Fruit fly (Drosophila melanogaster): ENCODE results near the gene CG31248.
A peak's percentile ranks its signal among the peaks of the same experiment; 100 is the strongest.

Gene CG31248

DNA sequence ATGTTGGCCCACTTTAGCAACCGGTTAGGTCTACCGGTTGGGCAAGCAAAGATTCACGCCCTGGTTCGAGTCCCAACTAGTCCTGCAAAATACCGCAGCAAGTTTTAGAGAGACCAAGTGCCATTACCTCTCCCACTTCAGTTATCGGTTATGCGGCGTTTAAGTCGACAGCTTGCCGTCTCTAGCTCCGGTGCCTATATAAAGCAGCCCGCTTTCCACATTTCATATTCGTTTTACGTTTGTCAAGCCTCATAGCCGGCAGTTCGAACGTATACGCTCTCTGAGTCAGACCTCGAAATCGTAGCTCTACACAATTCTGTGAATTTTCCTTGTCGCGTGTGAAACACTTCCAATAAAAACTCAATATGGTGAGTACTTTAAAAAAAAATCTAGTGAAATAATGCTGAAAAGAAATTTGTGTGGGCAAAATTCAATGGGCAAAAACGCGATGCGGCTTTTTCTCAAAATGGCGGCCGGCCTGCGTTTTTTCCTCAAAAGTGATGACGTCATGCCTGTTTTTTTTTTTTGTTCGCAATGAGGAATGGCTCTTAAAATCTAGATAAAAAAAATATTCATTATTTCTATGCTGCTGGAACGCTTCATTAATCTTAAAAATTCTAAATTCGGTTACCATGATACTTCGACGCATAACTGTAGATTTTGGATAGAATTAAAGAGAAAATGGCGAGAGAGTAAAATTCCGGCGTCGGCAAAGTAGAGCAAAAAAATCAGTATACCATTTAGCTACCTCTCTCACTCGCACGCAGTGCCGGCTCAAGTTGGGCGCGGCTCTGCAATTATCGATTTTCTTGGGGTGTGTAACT, 42.5 kb upstream of the CG31248 start, which contains the start of gene alphaTub84B (continued):
- TF ChIP-seq knrl (GFP tag; IDR thresholded peaks at IDR 0.05; ENCODE audit: partially characterized antibody) (peak; percentile 35; the same call in 1 of the 3 replicates), CG10654 (GFP tag; optimal IDR thresholded peaks at IDR 0.05) (no peak), CG11723 (GFP tag; optimal IDR thresholded peaks at IDR 0.05) (peak; percentile 69), ap (GFP tag; IDR thresholded peaks at IDR 0.05) (no peak), nmo (GFP tag; optimal IDR thresholded peaks at IDR 0.05) (peak; percentile 30), da (GFP tag; optimal IDR thresholded peaks at IDR 0.05) (peak; percentile 14), dysf (GFP tag; IDR thresholded peaks at IDR 0.05) (0 out of 3 replicates have a peak, but pooled peaks have one; percentile 22), Doc2 (GFP tag; IDR thresholded peaks at IDR 0.05) (no peak), Mes4 (GFP tag; optimal IDR thresholded peaks at IDR 0.05) (peak; percentile 55), Bdp1 (GFP tag; optimal IDR thresholded peaks at IDR 0.05) (peak; percentile 61), CG18476 (GFP tag; optimal IDR thresholded peaks at IDR 0.05) (peak; percentile 36), Rfx (GFP tag; IDR thresholded peaks at IDR 0.05) (peak; percentile 65), crp (GFP tag; optimal IDR thresholded peaks at IDR 0.05) (no peak), CG9876 (GFP tag; optimal IDR thresholded peaks at IDR 0.05) (peak; percentile 72), prd (optimal IDR thresholded peaks at IDR 0.05) (no peak), prd (GFP tag; IDR thresholded peaks at IDR 0.05) (peak; percentile 23; the same call in 1 of the 3 replicates), CG3163 (GFP tag; optimal IDR thresholded peaks at IDR 0.05) (peak; percentile 72), oc (tag; optimal IDR thresholded peaks at IDR 0.05) (no peak), CG11560 (tag; IDR thresholded peaks at IDR 0.05) (no peak; the same call in 2 of the 3 replicates), CG10267 (tag; optimal IDR thresholded peaks at IDR 0.05) (peak; percentile 50), CG34376 (GFP tag; optimal IDR thresholded peaks at IDR 0.05) (peak; percentile 90), E2f1 (GFP tag; IDR thresholded peaks at IDR 0.05) (peak; percentile 38; the same call in 1 of the 2 replicates), CG14710 (tag; optimal IDR thresholded peaks at IDR 0.05) (peak; percentile 54), gfzf (GFP tag; optimal IDR thresholded peaks at IDR 0.05) (peak; percentile 97), CG18011 (GFP tag; optimal IDR thresholded peaks at IDR 0.05) (no peak), CG18599 (GFP tag; optimal IDR thresholded peaks at IDR 0.05) (peak; percentile 56), CG7357 (GFP tag; IDR thresholded peaks at IDR 0.05) (no peak), BtbVII (GFP tag; optimal IDR thresholded peaks at IDR 0.05) (peak; percentile 91), CG8944 (GFP tag; optimal IDR thresholded peaks at IDR 0.05) (peak; percentile 31), CTCF (GFP tag; optimal IDR thresholded peaks at IDR 0.05) (peak; percentile 43), CG12769 (tag; optimal IDR thresholded peaks at IDR 0.05) (peak; percentile 79), CG2875 (GFP tag; optimal IDR thresholded peaks at IDR 0.05) (peak; percentile 66), Antp (GFP tag; optimal IDR thresholded peaks at IDR 0.05) (peak; percentile 85), Lpt (GFP tag; optimal IDR thresholded peaks at IDR 0.05) (no peak), pnt (GFP tag; optimal IDR thresholded peaks at IDR 0.05) (peak; percentile 46), CG4707 (GFP tag; optimal IDR thresholded peaks at IDR 0.05) (peak; percentile 68), CG13624 (GFP tag; optimal IDR thresholded peaks at IDR 0.05) (peak; percentile 87), Nf-YA (GFP tag; IDR thresholded peaks at IDR 0.05) (no peak), twi (tag; optimal IDR thresholded peaks at IDR 0.05) (no peak), Dbx (GFP tag; IDR thresholded peaks at IDR 0.05) (peak; percentile 84), B-H1 (GFP tag; IDR thresholded peaks at IDR 0.05) (no peak; the same call in 2 of the 3 replicates), amos (GFP tag; IDR thresholded peaks at IDR 0.05; ENCODE audit: partially characterized antibody) (peak; percentile 68), eyg (GFP tag; optimal IDR thresholded peaks at IDR 0.05) (peak; percentile 80), toy (GFP tag; IDR thresholded peaks at IDR 0.05) (no peak), CG12659 (GFP tag; optimal IDR thresholded peaks at IDR 0.05) (peak; percentile 89), CG4282 (GFP tag; optimal IDR thresholded peaks at IDR 0.05) (peak; percentile 81), pb (GFP tag; optimal IDR thresholded peaks at IDR 0.05) (peak; percentile 79), vfl (GFP tag; optimal IDR thresholded peaks at IDR 0.05) (peak; percentile 67), C15 (GFP tag; IDR thresholded peaks at IDR 0.05) (peak; percentile 28; the same call in 1 of the 3 replicates)

Measured in whole organism, embryonic.